Worm (Caenorhabditis elegans) whole organism, young adult: ENCODE data around the gene gpx-6.

ENCODE experiments used
- C17E4.6 ChIP-seq: fragments of 200-800 bp; sonication (Bioruptor generic); IDR thresholded peaks from 2 replicates; pipeline ENCODE4 v1.3.6; 2022; ENCODE audit warnings: missing genetic modification reagents, missing genetic modification characterization, missing compliant biosample characterization
- D2030.7 ChIP-seq: fragments of 200-800 bp; sonication (Bioruptor generic); IDR thresholded peaks from 2 replicates; pipeline ENCODE4 v1.3.6; 2022; ENCODE audit warnings: missing genetic modification reagents, missing genetic modification characterization, missing compliant biosample characterization
- F52B5.7 ChIP-seq: sonication (generic microtip); optimal IDR thresholded peaks from 2 replicates; lab custom pipeline; 2016; ENCODE audit warnings: mild to moderate bottlenecking, missing genetic modification characterization, missing compliant biosample characterization
- F57C9.4 ChIP-seq: sonication (generic microtip); optimal IDR thresholded peaks from 2 replicates; lab custom pipeline; 2017; ENCODE audit warnings: mild to moderate bottlenecking, missing genetic modification characterization, missing compliant biosample characterization
- K11D2.4 ChIP-seq: fragments of 200-800 bp; sonication (Bioruptor generic); IDR thresholded peaks from 2 replicates; pipeline ENCODE4 v1.3.6; 2022; ENCODE audit warnings: missing genetic modification reagents, missing genetic modification characterization, missing compliant biosample characterization
- T26A5.8 ChIP-seq: sonication (generic microtip); optimal IDR thresholded peaks from 2 replicates; lab custom pipeline; 2016; ENCODE audit warnings: missing genetic modification characterization, missing compliant biosample characterization
- Y53G8AR.9 ChIP-seq: fragments of 200-800 bp; sonication (Bioruptor generic); conservative IDR thresholded peaks from 2 replicates; pipeline ENCODE4 v1.3.6; 2022; ENCODE audit warnings: missing genetic modification reagents, missing genetic modification characterization, missing compliant biosample characterization
- Y56A3A.18 ChIP-seq: fragments of 200-800 bp; sonication (Bioruptor generic); IDR thresholded peaks from 2 replicates; pipeline ENCODE4 v1.3.6; 2022; ENCODE audit warnings: missing genetic modification reagents, missing genetic modification characterization, missing compliant biosample characterization
- ZK185.1 ChIP-seq: sonication (generic microtip); optimal IDR thresholded peaks from 2 replicates; lab custom pipeline; 2016; ENCODE audit warnings: mild to moderate bottlenecking, missing genetic modification characterization, missing compliant biosample characterization; ENCODE audit not compliant: poor library complexity, severe bottlenecking
- akir-1 ChIP-seq: fragments of 200-800 bp; sonication (Bioruptor generic); optimal IDR thresholded peaks from 2 replicates; lab custom pipeline; 2018; ENCODE audit warnings: mild to moderate bottlenecking, missing genetic modification characterization, moderate library complexity, missing compliant biosample characterization
- aptf-2 ChIP-seq: fragments of 200-800 bp; sonication (Bioruptor generic); conservative IDR thresholded peaks from 2 replicates; pipeline ENCODE4 v1.3.6; 2022; ENCODE audit warnings: missing genetic modification reagents, missing genetic modification characterization, missing compliant biosample characterization
- athp-1 ChIP-seq: sonication (generic microtip); optimal IDR thresholded peaks from 2 replicates; lab custom pipeline; 2017; ENCODE audit warnings: mild to moderate bottlenecking, missing genetic modification characterization, missing compliant biosample characterization
- attf-6 ChIP-seq: fragments of 200-800 bp; sonication (Bioruptor generic); IDR thresholded peaks from 2 replicates; pipeline ENCODE4 v1.3.6; 2022; ENCODE audit warnings: missing genetic modification reagents, missing genetic modification characterization, missing compliant biosample characterization
- ccch-3 ChIP-seq: fragments of 200-800 bp; sonication (Bioruptor generic); optimal IDR thresholded peaks from 2 replicates; lab custom pipeline; 2018; ENCODE audit warnings: mild to moderate bottlenecking, missing genetic modification characterization, missing compliant biosample characterization
- cebp-2 ChIP-seq: fragments of 200-800 bp; sonication (Bioruptor generic); IDR thresholded peaks from 2 replicates; pipeline ENCODE4 v1.3.6; 2022; ENCODE audit warnings: missing genetic modification characterization, missing compliant biosample characterization
- ceh-100 ChIP-seq: fragments of 200-800 bp; sonication (Bioruptor generic); IDR thresholded peaks from 2 replicates; pipeline ENCODE4 v1.3.6; 2022; ENCODE audit warnings: missing genetic modification reagents, missing genetic modification characterization, missing compliant biosample characterization
- ceh-79 ChIP-seq: sonication (generic microtip); optimal IDR thresholded peaks from 2 replicates; lab custom pipeline; 2017; ENCODE audit warnings: mild to moderate bottlenecking, missing genetic modification characterization, missing compliant biosample characterization
- die-1 ChIP-seq: sonication (generic microtip); optimal IDR thresholded peaks from 2 replicates; lab custom pipeline; 2016; ENCODE audit warnings: missing genotype, mild to moderate bottlenecking, missing genetic modification characterization, missing compliant biosample characterization
- dox-1 ChIP-seq: fragments of 200-800 bp; sonication (Bioruptor generic); IDR thresholded peaks from 2 replicates; pipeline ENCODE4 v1.3.6; 2022; ENCODE audit warnings: missing genetic modification reagents, missing genetic modification characterization, missing compliant biosample characterization
- egl-18 ChIP-seq: fragments of 200-800 bp; sonication (Bioruptor generic); IDR thresholded peaks from 2 replicates; pipeline ENCODE4 v1.3.6; 2022; ENCODE audit warnings: missing genetic modification reagents, missing genetic modification characterization, missing compliant biosample characterization
- him-1 ChIP-seq: sonication (generic microtip); optimal IDR thresholded peaks from 2 replicates; lab custom pipeline; 2016; ENCODE audit warnings: missing genotype, missing genetic modification reagents, missing genetic modification characterization, missing compliant biosample characterization
- hmg-20 ChIP-seq: fragments of 200-800 bp; sonication (Bioruptor generic); IDR thresholded peaks from 2 replicates; pipeline ENCODE4 v1.3.6; 2022; ENCODE audit warnings: missing genetic modification reagents, missing genetic modification characterization, missing compliant biosample characterization
- hrde-1 ChIP-seq: sonication (generic microtip); optimal IDR thresholded peaks from 2 replicates; lab custom pipeline; 2016; ENCODE audit warnings: missing genetic modification characterization, mild to moderate bottlenecking, missing compliant biosample characterization, moderate library complexity, missing genotype, missing genetic modification reagents, borderline replicate concordance
- hsf-1 ChIP-seq: fragments of 200-800 bp; sonication (Bioruptor generic); IDR thresholded peaks from 2 replicates; pipeline ENCODE4 v1.3.6; 2022; ENCODE audit warnings: missing genetic modification reagents, missing genetic modification characterization, missing compliant biosample characterization
- let-607 ChIP-seq, 2 experiments: fragments of 200-800 bp in 1 of 2; sonication (Bioruptor generic) in 1 of 2; sonication (generic microtip) in 1 of 2; optimal IDR thresholded peaks; 2 replicates each; lab custom pipeline; 2016 to 2018; ENCODE audit warnings: mild to moderate bottlenecking in 2 of 2, missing compliant biosample characterization in 2 of 2, missing genetic modification characterization in 2 of 2, moderate library complexity in 2 of 2, missing genotype in 1 of 2
- lin-54 ChIP-seq: fragments of 200-800 bp; sonication (Bioruptor generic); optimal IDR thresholded peaks from 2 replicates; lab custom pipeline; 2018; ENCODE audit warnings: mild to moderate bottlenecking, missing genetic modification characterization, missing compliant biosample characterization
- lsl-1 ChIP-seq: fragments of 200-800 bp; sonication (Bioruptor generic); optimal IDR thresholded peaks from 2 replicates; lab custom pipeline; 2018; ENCODE audit warnings: mild to moderate bottlenecking, missing genetic modification characterization, moderate library complexity, missing compliant biosample characterization
- madf-8 ChIP-seq: fragments of 200-800 bp; sonication (Bioruptor generic); conservative IDR thresholded peaks from 2 replicates; pipeline ENCODE4 v1.3.6; 2022; ENCODE audit warnings: missing genetic modification reagents, missing genetic modification characterization, missing compliant biosample characterization
- mxl-1 ChIP-seq: sonication (generic microtip); optimal IDR thresholded peaks from 2 replicates; lab custom pipeline; 2016; ENCODE audit warnings: missing genetic modification characterization, missing compliant biosample characterization
- nfya-2 ChIP-seq: fragments of 200-800 bp; sonication (Bioruptor generic); IDR thresholded peaks from 2 replicates; pipeline ENCODE4 v1.3.6; 2022; ENCODE audit warnings: missing genetic modification reagents, missing genetic modification characterization, missing compliant biosample characterization
- pbrm-1 ChIP-seq: fragments of 200-800 bp; sonication (Bioruptor generic); IDR thresholded peaks from 2 replicates; pipeline ENCODE4 v1.3.6; 2022; ENCODE audit warnings: missing genetic modification reagents, missing genetic modification characterization, missing compliant biosample characterization
- repo-1 ChIP-seq: sonication (generic microtip); optimal IDR thresholded peaks from 2 replicates; lab custom pipeline; 2017; ENCODE audit warnings: mild to moderate bottlenecking, missing genetic modification characterization, missing compliant biosample characterization
- sdz-38 ChIP-seq: sonication (generic microtip); optimal IDR thresholded peaks from 2 replicates; lab custom pipeline; 2016; ENCODE audit warnings: missing genotype, missing genetic modification characterization, missing compliant biosample characterization
- snpc-1.3 ChIP-seq: sonication (generic microtip); optimal IDR thresholded peaks from 2 replicates; lab custom pipeline; 2017; ENCODE audit warnings: missing genetic modification characterization, mild to moderate bottlenecking, missing compliant biosample characterization, antibody characterized with exemption, moderate library complexity, missing genotype, missing genetic modification reagents; ENCODE audit not compliant: insufficient read depth
- snpc-3.4 ChIP-seq: sonication (generic microtip); optimal IDR thresholded peaks from 2 replicates; lab custom pipeline; 2017; ENCODE audit warnings: missing genetic modification characterization, mild to moderate bottlenecking, missing compliant biosample characterization, antibody characterized with exemption, moderate library complexity, missing genotype, missing genetic modification reagents
- somi-1 ChIP-seq: fragments of 200-800 bp; sonication (Bioruptor generic); optimal IDR thresholded peaks from 2 replicates; lab custom pipeline; 2018; ENCODE audit warnings: mild to moderate bottlenecking, missing genetic modification characterization, missing compliant biosample characterization
- tbp1 ChIP-seq: fragments of 200-800 bp; sonication (Bioruptor generic); optimal IDR thresholded peaks from 2 replicates; lab custom pipeline; 2018; ENCODE audit warnings: mild to moderate bottlenecking, missing genetic modification characterization, missing compliant biosample characterization
- tbx-9 ChIP-seq: sonication (generic microtip); optimal IDR thresholded peaks from 2 replicates; lab custom pipeline; 2016; ENCODE audit warnings: borderline replicate concordance, missing genetic modification characterization, inconsistent platforms, missing compliant biosample characterization
- zim-3 ChIP-seq: sonication (generic microtip); optimal IDR thresholded peaks from 2 replicates; lab custom pipeline; 2017; ENCODE audit warnings: mild to moderate bottlenecking, missing genetic modification characterization, moderate library complexity, missing compliant biosample characterization
- ztf-18 ChIP-seq: sonication (generic microtip); optimal IDR thresholded peaks from 2 replicates; lab custom pipeline; 2016; ENCODE audit warnings: missing genotype, mild to moderate bottlenecking, missing genetic modification characterization, missing compliant biosample characterization
- ztf-28 ChIP-seq: fragments of 200-800 bp; sonication (Bioruptor generic); IDR thresholded peaks from 2 replicates; pipeline ENCODE4 v1.3.6; 2022; ENCODE audit warnings: missing genetic modification reagents, missing genetic modification characterization, missing compliant biosample characterization
- ztf-3 ChIP-seq: fragments of 200-800 bp; sonication (Bioruptor generic); optimal IDR thresholded peaks from 2 replicates; lab custom pipeline; 2018; ENCODE audit warnings: mild to moderate bottlenecking, missing genetic modification characterization, missing compliant biosample characterization

The gpx-6 gene

DNA sequence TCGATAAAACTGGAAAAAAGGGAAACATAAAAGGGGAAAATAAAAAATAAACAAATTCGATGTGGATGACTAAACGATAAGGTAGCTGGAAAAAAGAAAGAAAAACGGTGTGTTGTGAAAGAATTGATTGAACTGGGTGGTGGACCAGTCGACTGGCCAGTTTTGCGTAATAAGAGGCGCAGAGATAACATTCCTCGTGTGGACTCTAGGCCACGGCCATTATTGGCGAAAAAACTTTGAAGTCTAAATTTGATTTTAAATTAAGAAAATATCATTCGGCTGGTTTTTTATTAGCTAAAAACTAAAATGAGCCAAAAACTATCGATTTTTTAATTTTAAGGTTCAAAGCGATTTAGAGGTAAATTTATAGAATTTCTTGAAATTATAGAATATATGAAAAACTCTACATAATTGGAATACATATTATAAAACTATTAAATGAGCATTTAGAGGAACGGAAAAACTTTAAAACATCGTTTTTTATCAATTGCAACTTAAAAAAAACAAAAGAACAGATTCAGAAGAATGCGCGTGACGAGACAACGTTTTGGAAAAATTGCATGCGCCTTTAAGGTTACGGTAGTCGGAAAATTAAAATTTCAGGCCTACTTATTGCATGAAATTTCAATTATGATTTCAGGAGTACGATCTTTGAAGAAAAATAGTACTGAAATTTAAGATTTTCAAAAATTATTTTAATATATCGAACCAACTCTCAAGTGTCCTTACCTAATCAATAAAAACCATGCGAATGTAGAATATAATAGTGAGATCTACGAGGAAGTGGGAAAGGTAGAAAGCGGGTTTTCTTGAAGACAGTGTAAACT lies 16.5 kb upstream of the gpx-6 start, which contains the start of gene hgrs-1 (continued):
- TF ChIP-seq ztf-3 (GFP tag; lab: Kevin White, UChicago): no peak
- TF ChIP-seq, all 124 proteins: peak for 7

DNA sequence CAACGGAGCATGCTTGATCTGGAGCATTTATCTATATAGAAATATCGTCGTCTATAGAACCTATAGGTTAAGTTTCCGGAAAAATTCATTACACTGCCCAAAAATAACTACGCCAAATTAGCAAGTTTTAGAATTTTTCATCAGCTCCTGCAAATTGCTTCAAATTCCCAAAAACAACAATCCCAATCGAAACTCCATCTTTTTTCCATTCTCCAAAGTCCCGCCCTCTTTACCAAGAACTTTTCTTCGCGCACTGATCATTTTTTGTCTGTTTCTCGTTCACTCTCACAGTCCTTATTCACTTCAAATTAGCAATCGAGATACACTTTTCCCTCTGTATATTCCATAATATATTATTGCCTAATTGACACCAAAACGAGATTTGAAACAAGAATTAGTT lies 15.7 kb upstream of the gpx-6 start, which contains the start of gene svh-1:
svh-1 (plus strand) TSS at position 301 of the 400 bp plus-strand sequence.
- TF ChIP-seq K11D2.4 (GFP tag; lab: Robert Waterston, UW) (no peak), snpc-3.4 (no peak), C17E4.6 (GFP tag; lab: Robert Waterston, UW) (no peak), F52B5.7 (tag; lab: Kevin White, UChicago) (no peak), hrde-1 (tag; lab: Kevin White, UChicago) (no peak), dox-1 (GFP tag; lab: Robert Waterston, UW) (no peak), Y53G8AR.9 (no peak)

DNA sequence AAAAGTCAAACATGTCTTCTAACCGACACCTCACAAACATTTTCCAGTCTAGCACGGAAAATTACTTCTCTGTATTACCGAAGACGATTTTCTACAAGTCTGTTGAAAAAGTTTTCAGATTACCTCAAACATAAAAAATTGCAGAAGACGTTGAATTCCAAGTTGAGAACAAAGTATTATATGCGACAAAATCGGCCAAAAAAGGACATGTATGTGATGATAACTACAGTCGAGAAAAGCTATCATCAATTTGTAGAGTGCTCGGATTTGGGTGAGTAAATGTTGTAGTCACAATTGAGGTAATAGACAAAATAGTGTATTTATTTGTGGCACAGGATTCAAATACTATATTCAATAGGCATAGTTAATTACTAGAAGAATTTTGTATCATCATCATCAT lies 13.1 kb upstream of the gpx-6 start:
- no peak for TF ChIP-seq ztf-28 (GFP tag; lab: Robert Waterston, UW)
- no peak for TF ChIP-seq athp-1 (tag; lab: Kevin White, UChicago)
- no peak for TF ChIP-seq lin-54
- TF ChIP-seq tbx-9 (tag; lab: Kevin White, UChicago): no peak
- no peak for TF ChIP-seq ceh-100
- TF ChIP-seq repo-1: no peak
- no peak for TF ChIP-seq ztf-18 (tag; lab: Kevin White, UChicago)
- TF ChIP-seq attf-6: no peak
- TF ChIP-seq D2030.7 (GFP tag; lab: Robert Waterston, UW): no peak
- no peak for TF ChIP-seq madf-8 (GFP tag; lab: Robert Waterston, UW)
- no peak for TF ChIP-seq mxl-1 (tag; lab: Kevin White, UChicago)

DNA sequence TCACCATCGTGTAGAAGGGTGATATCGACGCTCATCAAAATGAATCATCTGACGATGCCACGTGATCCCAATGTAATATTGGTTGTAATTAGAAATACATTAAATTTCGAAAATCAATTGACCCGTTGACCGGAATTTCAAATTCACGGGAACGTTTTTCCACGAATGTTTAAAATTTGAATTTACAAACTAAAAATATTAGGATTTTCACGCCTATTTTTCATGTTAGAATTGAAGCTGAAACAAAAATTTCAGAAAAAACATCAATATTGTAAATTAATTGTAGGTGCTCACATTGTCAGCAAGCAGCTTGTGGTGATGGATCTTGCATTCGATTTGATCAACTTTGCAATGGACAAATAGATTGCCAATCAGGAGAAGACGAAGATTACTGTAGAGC lies 11.7 kb upstream of the gpx-6 start, which contains the start of gene C07G1.6:
C07G1.6 (minus strand) TSS at position 101 of the 400 bp plus-strand sequence.
- TF ChIP-seq hsf-1 (GFP tag; lab: Robert Waterston, UW): no peak
- no peak for TF ChIP-seq Y56A3A.18
- TF ChIP-seq tbp1 (GFP tag; lab: Kevin White, UChicago): no peak
- no peak for TF ChIP-seq pbrm-1 (GFP tag; lab: Robert Waterston, UW)
- TF ChIP-seq hrde-1 (tag; lab: Kevin White, UChicago): no peak
- no peak for TF ChIP-seq die-1 (tag; lab: Kevin White, UChicago)
- no peak for TF ChIP-seq ZK185.1
- TF ChIP-seq snpc-1.3 (tag; lab: Kevin White, UChicago): no peak
- TF ChIP-seq him-1: no peak
- TF ChIP-seq egl-18: no peak
- TF ChIP-seq let-607 (tag; optimal IDR thresholded peaks at IDR 0.05; lab: Kevin White, UChicago): no peak
- no peak for TF ChIP-seq T26A5.8 (tag; lab: Kevin White, UChicago)

DNA sequence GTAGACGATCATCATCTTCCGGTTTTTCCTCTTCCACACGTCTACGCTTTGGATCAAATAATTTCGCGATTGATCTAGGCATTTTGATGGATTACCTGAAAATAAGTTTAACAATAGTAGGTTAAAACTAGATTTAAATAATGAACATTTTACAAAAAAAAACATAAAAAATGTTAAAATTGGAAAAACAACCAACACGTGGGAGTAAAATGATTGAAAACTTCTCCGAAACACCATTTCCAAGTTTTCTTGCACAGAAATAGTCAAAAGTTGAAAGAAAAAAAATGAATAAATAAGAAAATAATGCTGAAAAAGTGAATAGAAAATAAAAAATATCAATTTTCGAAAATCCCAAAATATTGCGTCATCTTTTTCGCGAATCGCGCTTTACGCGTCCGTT lies 10.3 kb upstream of the gpx-6 start, which contains the start of gene C07G1.7:
C07G1.7 (minus strand) TSS at position 101 of the 400 bp plus-strand sequence.
- TF ChIP-seq F57C9.4 (no peak), nfya-2 (GFP tag; lab: Robert Waterston, UW) (no peak), hmg-20 (no peak), zim-3 (tag; lab: Kevin White, UChicago) (no peak), sdz-38 (no peak), cebp-2 (GFP tag; lab: Robert Waterston, UW) (no peak), akir-1 (GFP tag; lab: Kevin White, UChicago) (no peak), aptf-2 (GFP tag; lab: Robert Waterston, UW) (no peak), lsl-1 (GFP tag; lab: Kevin White, UChicago) (no peak), somi-1 (GFP tag; lab: Kevin White, UChicago) (no peak), ccch-3 (GFP tag; lab: Kevin White, UChicago) (no peak), ceh-79 (tag; lab: Kevin White, UChicago) (no peak), let-607 (tag; optimal IDR thresholded peaks at IDR 0.05; lab: Kevin White, UChicago) (no peak)
